Fruit fly (Drosophila melanogaster) whole organism, prepupa: ENCODE results near the gene CG42335.

Experiments used
- Blimp-1 ChIP-seq: fragments of 200-800 bp; sonication (Bioruptor generic); optimal IDR thresholded peaks from 3 replicates; lab custom pipeline; 2017; ENCODE audit warnings: missing biosample characterization, missing genetic modification characterization, mild to moderate bottlenecking, moderate library complexity, missing genetic modification reagents
- CG10669 ChIP-seq: fragments of 200-800 bp; sonication (Bioruptor generic); optimal IDR thresholded peaks from 3 replicates; lab custom pipeline; 2018; ENCODE audit warnings: missing biosample characterization, mild to moderate bottlenecking, missing genetic modification characterization, moderate library complexity
- CG11294 ChIP-seq: fragments of 200-800 bp; sonication (Bioruptor generic); IDR thresholded peaks from 2 replicates; pipeline ENCODE4 v1.3.6; 2022; ENCODE audit warnings: missing biosample characterization, missing genetic modification characterization
- CG11762 ChIP-seq: fragments of 200-800 bp; sonication (Bioruptor generic); optimal IDR thresholded peaks from 3 replicates; lab custom pipeline; 2016; ENCODE audit warnings: missing biosample characterization, missing genetic modification characterization; ENCODE audit not compliant: insufficient read depth
- CG11902 ChIP-seq: fragments of 200-800 bp; sonication (Bioruptor generic); optimal IDR thresholded peaks from 3 replicates; lab custom pipeline; 2016; ENCODE audit warnings: missing biosample characterization, missing genetic modification characterization
- CG15336 ChIP-seq: fragments of 200-800 bp; sonication (Bioruptor generic); IDR thresholded peaks from 2 replicates; pipeline ENCODE4 v1.3.6; 2022; ENCODE audit warnings: missing biosample characterization, missing genetic modification characterization
- CG3919 ChIP-seq: fragments of 200-800 bp; sonication (Bioruptor generic); optimal IDR thresholded peaks from 3 replicates; lab custom pipeline; 2016; ENCODE audit warnings: missing biosample characterization, missing genetic modification characterization
- CG6163 ChIP-seq: fragments of 200-800 bp; sonication (Bioruptor generic); IDR thresholded peaks from 3 replicates; pipeline ENCODE4 v1.3.6; 2022; ENCODE audit warnings: missing biosample characterization, missing genetic modification characterization
- CG6808 ChIP-seq: fragments of 200-800 bp; sonication (Bioruptor generic); optimal IDR thresholded peaks from 3 replicates; lab custom pipeline; 2017; ENCODE audit warnings: missing biosample characterization, missing genetic modification characterization, mild to moderate bottlenecking, moderate library complexity, missing genetic modification reagents
- CG8119 ChIP-seq: fragments of 200-800 bp; sonication (Bioruptor generic); IDR thresholded peaks from 3 replicates; pipeline ENCODE4 v1.3.6; 2022; ENCODE audit warnings: missing biosample characterization, missing genetic modification characterization
- CG8632 ChIP-seq: fragments of 200-800 bp; sonication (Bioruptor generic); optimal IDR thresholded peaks from 3 replicates; lab custom pipeline; 2016; ENCODE audit warnings: missing biosample characterization, missing genetic modification characterization
- CG9139 ChIP-seq: fragments of 200-800 bp; sonication (Bioruptor generic); optimal IDR thresholded peaks from 3 replicates; lab custom pipeline; 2017; ENCODE audit warnings: missing biosample characterization, mild to moderate bottlenecking, missing genetic modification characterization
- Eip75B ChIP-seq: fragments of 200-800 bp; sonication (Bioruptor generic); optimal IDR thresholded peaks from 3 replicates; lab custom pipeline; 2016; ENCODE audit warnings: missing biosample characterization, missing genetic modification characterization
- Eip78C ChIP-seq: fragments of 200-800 bp; sonication (Bioruptor generic); peaks from one replicate; lab custom pipeline; 2016; ENCODE audit warnings: missing biosample characterization, missing genetic modification characterization
- Ets21C ChIP-seq: fragments of 200-800 bp; sonication (Bioruptor generic); optimal IDR thresholded peaks from 3 replicates; lab custom pipeline; 2016; ENCODE audit warnings: missing biosample characterization, missing genetic modification characterization
- Gug ChIP-seq: fragments of 200-800 bp; sonication (Bioruptor generic); IDR thresholded peaks from 2 replicates; pipeline ENCODE4 v1.3.6; 2022; ENCODE audit warnings: missing biosample characterization, missing genetic modification characterization
- Hr38 ChIP-seq: sonication (Bioruptor generic); optimal IDR thresholded peaks from 2 replicates; lab custom pipeline; 2016; ENCODE audit warnings: missing biosample characterization, missing genetic modification characterization
- Sox14 ChIP-seq: fragments of 200-800 bp; sonication (Bioruptor generic); optimal IDR thresholded peaks from 3 replicates; lab custom pipeline; 2016; ENCODE audit warnings: missing biosample characterization, missing genetic modification characterization
- Sox15 ChIP-seq: fragments of 200-800 bp; sonication (Bioruptor generic); optimal IDR thresholded peaks from 3 replicates; lab custom pipeline; 2016; ENCODE audit warnings: missing biosample characterization, missing genetic modification characterization
- achi ChIP-seq: fragments of 200-800 bp; sonication (Bioruptor generic); optimal IDR thresholded peaks from 3 replicates; lab custom pipeline; 2016; ENCODE audit warnings: missing biosample characterization, missing genetic modification characterization
- dac ChIP-seq: fragments of 200-800 bp; sonication (Bioruptor generic); optimal IDR thresholded peaks from 2 replicates; lab custom pipeline; 2017; ENCODE audit warnings: missing biosample characterization, mild to moderate bottlenecking, missing genetic modification characterization
- esn ChIP-seq: fragments of 200-800 bp; sonication (Bioruptor generic); optimal IDR thresholded peaks from 2 replicates; lab custom pipeline; 2016; ENCODE audit warnings: missing biosample characterization, mild to moderate bottlenecking, missing genetic modification characterization, moderate library complexity
- fd85E ChIP-seq: fragments of 200-800 bp; sonication (Bioruptor generic); optimal IDR thresholded peaks from 3 replicates; lab custom pipeline; 2016; ENCODE audit warnings: missing biosample characterization, missing genetic modification characterization
- fkh ChIP-seq: fragments of 200-800 bp; sonication (Bioruptor generic); optimal IDR thresholded peaks from 3 replicates; lab custom pipeline; 2017; ENCODE audit warnings: missing biosample characterization, mild to moderate bottlenecking, missing genetic modification characterization, moderate library complexity
- lz ChIP-seq: fragments of 200-800 bp; sonication (Bioruptor generic); optimal IDR thresholded peaks from 3 replicates; lab custom pipeline; 2016; ENCODE audit warnings: missing biosample characterization, missing genetic modification characterization
- spab ChIP-seq: fragments of 200-800 bp; sonication (Bioruptor generic); optimal IDR thresholded peaks from 2 replicates; lab custom pipeline; 2017; ENCODE audit warnings: missing biosample characterization, mild to moderate bottlenecking, missing genetic modification characterization, missing genetic modification reagents
- svp ChIP-seq: fragments of 200-800 bp; sonication (Bioruptor generic); peaks from one replicate; lab custom pipeline; 2016; ENCODE audit warnings: missing biosample characterization, missing genetic modification characterization
- topi ChIP-seq: fragments of 200-800 bp; sonication (Bioruptor generic); optimal IDR thresholded peaks from 3 replicates; lab custom pipeline; 2016; ENCODE audit warnings: missing biosample characterization, missing genetic modification characterization
- vri ChIP-seq: fragments of 200-800 bp; sonication (Bioruptor generic); optimal IDR thresholded peaks from 3 replicates; lab custom pipeline; 2016; ENCODE audit warnings: missing biosample characterization, mild to moderate bottlenecking, missing genetic modification characterization

CG42335 gene

dm6 chr3R:21739010-21739409 is 19.6 kb upstream of the CG42335 start, which contains the start of gene CG34034:
CG34034 (minus strand) TSS chr3R:21739110.
- TF ChIP-seq CG15336 = no peak

DNA sequence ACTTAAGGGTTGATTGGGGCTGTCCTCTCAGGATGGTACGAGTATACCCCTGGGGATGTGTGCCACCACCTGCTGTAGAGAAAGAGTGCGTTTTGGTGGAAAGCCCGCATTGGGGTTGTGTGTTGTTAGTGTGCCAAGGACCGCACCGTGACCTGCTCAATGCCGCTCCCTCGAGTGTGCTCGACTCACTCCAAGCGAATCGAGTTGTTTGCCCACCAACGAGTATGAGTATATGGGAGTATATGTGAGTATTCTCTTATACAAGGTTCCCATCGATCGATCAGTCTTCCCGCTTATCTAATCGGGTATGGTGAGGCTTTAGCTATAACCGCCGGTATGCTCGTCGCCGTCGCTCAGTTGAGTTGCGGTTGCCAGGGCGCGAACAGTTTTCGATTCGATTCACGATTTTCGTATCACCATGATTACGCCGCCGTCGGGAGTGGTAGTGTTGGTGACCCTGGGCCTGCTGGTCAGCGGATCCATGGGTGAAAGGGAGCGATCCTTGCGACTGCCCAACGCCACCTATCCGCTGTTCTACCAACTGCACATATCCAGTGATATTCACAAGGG is 18.7 kb upstream of the CG42335 start, which contains the start of gene CG5849:
Gene CG5849 (plus strand): TSS at position 356 of the 570 bp plus-strand sequence.
- TF ChIP-seq vri (GFP tag; lab: Kevin White, UChicago) = peak; percentile 57
- no peak for TF ChIP-seq CG8632 (GFP tag; lab: Kevin White, UChicago)
- no peak for TF ChIP-seq topi (GFP tag; lab: Kevin White, UChicago)
- TF ChIP-seq CG11762 = no peak
- TF ChIP-seq Eip75B = no peak
- no peak for TF ChIP-seq CG6808 (GFP tag; lab: Kevin White, UChicago)
- no peak for TF ChIP-seq CG11294 (GFP tag; lab: Robert Waterston, UW)
- no peak for TF ChIP-seq fkh (GFP tag; lab: Kevin White, UChicago)
- peak; percentile 92 for TF ChIP-seq svp (GFP tag; lab: Kevin White, UChicago)
- no peak for TF ChIP-seq CG11902 (GFP tag; lab: Kevin White, UChicago)
- no peak for TF ChIP-seq CG9139 (GFP tag; lab: Kevin White, UChicago)

DNA sequence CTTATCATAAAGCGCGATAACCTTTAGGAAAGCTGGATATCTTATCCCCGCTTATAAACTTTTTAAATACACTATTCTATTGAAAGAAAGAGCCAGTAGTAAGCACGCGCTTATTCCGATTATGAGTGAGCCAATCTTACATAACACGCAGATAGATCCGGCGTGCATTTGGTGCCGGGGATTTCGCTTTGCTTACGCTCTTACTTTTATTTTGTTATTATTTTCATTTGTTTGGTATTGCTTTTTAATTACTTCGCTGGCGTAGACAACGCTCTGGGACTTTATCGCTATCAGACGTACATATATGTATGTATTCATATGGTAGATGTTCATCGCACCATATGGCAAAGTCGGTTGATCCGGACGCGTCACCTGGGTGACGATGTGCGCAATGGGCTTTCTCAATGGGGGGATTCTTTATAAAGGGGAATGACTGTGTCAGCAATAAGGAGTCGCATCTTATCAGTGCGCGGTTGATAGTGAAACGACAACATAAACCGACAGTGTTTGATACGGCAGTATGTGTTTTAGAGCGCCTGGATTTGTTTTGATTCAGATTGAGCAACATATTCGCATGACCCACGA is 17.7 kb upstream of the CG42335 start:
- TF ChIP-seq Sox15 (GFP tag; lab: Kevin White, UChicago) = no peak
- peak; percentile 91 for TF ChIP-seq vri (GFP tag; lab: Kevin White, UChicago)
- TF ChIP-seq CG6163 = no peak
- TF ChIP-seq svp (GFP tag; lab: Kevin White, UChicago) = peak; percentile 94
- TF ChIP-seq, all 60 proteins: peak for 2

DNA sequence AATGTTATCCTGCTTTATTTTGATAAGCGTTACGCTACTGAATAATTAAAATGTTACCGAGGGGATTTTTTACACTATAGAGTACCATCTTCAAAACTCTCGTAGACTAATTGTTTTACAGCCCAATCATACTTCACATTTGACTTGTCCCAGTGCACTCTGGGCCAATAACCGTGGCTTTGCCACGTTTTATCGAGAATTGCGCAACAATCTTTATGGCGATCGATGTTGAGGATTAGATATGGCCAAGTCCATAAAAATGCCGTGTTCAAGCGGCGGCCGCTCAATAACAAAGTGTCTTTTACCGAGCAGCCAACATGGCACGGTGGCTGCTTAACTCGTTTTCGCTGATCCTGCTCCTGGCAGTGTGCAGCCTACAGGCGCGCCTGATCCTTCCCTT is 13.6 kb upstream of the CG42335 start, which contains the start of gene CG31343:
Gene CG31343 (plus strand): TSS at position 279 of the 400 bp plus-strand sequence.
- TF ChIP-seq vri (GFP tag; lab: Kevin White, UChicago) (peak; percentile 70), topi (GFP tag; lab: Kevin White, UChicago) (no peak)

dm6 chr3R:21745887-21746286 is 12.7 kb upstream of the CG42335 start:
- TF ChIP-seq Hr38 (GFP tag; lab: Kevin White, UChicago) (no peak), CG9139 (GFP tag; lab: Kevin White, UChicago) (no peak), achi (no peak), Eip78C (GFP tag; lab: Kevin White, UChicago) (no peak), spab (GFP tag; lab: Kevin White, UChicago) (no peak), Ets21C (GFP tag; lab: Kevin White, UChicago) (no peak), fkh (GFP tag; lab: Kevin White, UChicago) (no peak), CG10669 (GFP tag; lab: Kevin White, UChicago) (no peak), dac (GFP tag; lab: Kevin White, UChicago) (no peak), lz (no peak), esn (GFP tag; lab: Kevin White, UChicago) (no peak), CG15336 (no peak), Blimp-1 (no peak), Gug (GFP tag; lab: Robert Waterston, UW) (no peak), CG3919 (GFP tag; lab: Kevin White, UChicago) (no peak), fd85E (no peak), Sox14 (GFP tag; lab: Kevin White, UChicago) (no peak), CG8119 (GFP tag; lab: Robert Waterston, UW) (no peak)
- TF ChIP-seq, all 60 proteins: peak for 0
